Fruit fly (Drosophila melanogaster) whole organism, embryonic: ENCODE data around the gene Cnot4.

Experiments used
- B-H1 ChIP-seq: fragments of 200-800 bp; sonication (Bioruptor generic); IDR thresholded peaks from 3 replicates; pipeline ENCODE4 v1.3.6; 2022; ENCODE audit warnings: missing biosample characterization, missing genetic modification characterization
- Bdp1 ChIP-seq: fragments of 200-800 bp; sonication (Bioruptor generic); optimal IDR thresholded peaks from 3 replicates; lab custom pipeline; 2016; ENCODE audit warnings: missing biosample characterization, missing genetic modification characterization
- BtbVII ChIP-seq: fragments of 200-800 bp; sonication (Bioruptor generic); optimal IDR thresholded peaks from 3 replicates; lab custom pipeline; 2017; ENCODE audit warnings: missing biosample characterization, mild to moderate bottlenecking, missing genetic modification characterization
- CG10267 ChIP-seq: fragments of 200-800 bp; sonication (Bioruptor generic); optimal IDR thresholded peaks from 2 replicates; lab custom pipeline; 2018; ENCODE audit warnings: missing biosample characterization, mild to moderate bottlenecking, missing genetic modification characterization, moderate library complexity
- CG10431 ChIP-seq: fragments of 200-800 bp; sonication (Bioruptor generic); optimal IDR thresholded peaks from 3 replicates; lab custom pipeline; 2018; ENCODE audit warnings: missing biosample characterization, mild to moderate bottlenecking, missing genetic modification characterization
- CG11085 ChIP-seq: fragments of 200-800 bp; sonication (Bioruptor generic); IDR thresholded peaks from 2 replicates; pipeline ENCODE4 v1.3.6; 2022; ENCODE audit warnings: missing biosample characterization, missing genetic modification characterization
- CG11560 ChIP-seq: fragments of 200-800 bp; sonication (Bioruptor generic); IDR thresholded peaks from 3 replicates; pipeline ENCODE4 v1.3.6; 2022; ENCODE audit warnings: missing biosample characterization, missing genetic modification characterization
- CG12236 ChIP-seq: fragments of 200-800 bp; sonication (Bioruptor generic); optimal IDR thresholded peaks from 2 replicates; lab custom pipeline; 2016; ENCODE audit warnings: missing biosample characterization, missing genetic modification characterization
- CG12391 ChIP-seq: fragments of 200-800 bp; sonication (Bioruptor generic); optimal IDR thresholded peaks from 3 replicates; lab custom pipeline; 2018; ENCODE audit warnings: missing biosample characterization, mild to moderate bottlenecking, missing genetic modification characterization, moderate library complexity
- CG15011 ChIP-seq: fragments of 200-800 bp; sonication (Bioruptor generic); optimal IDR thresholded peaks from 3 replicates; lab custom pipeline; 2018; ENCODE audit warnings: missing biosample characterization, mild to moderate bottlenecking, missing genetic modification characterization
- CG15514 ChIP-seq: fragments of 200-800 bp; sonication (Bioruptor generic); optimal IDR thresholded peaks from 3 replicates; lab custom pipeline; 2017; ENCODE audit warnings: missing biosample characterization, missing genetic modification characterization, mild to moderate bottlenecking, moderate library complexity, missing genetic modification reagents
- CG1603 ChIP-seq: fragments of 200-800 bp; sonication (Bioruptor generic); optimal IDR thresholded peaks from 2 replicates; lab custom pipeline; 2019; ENCODE audit warnings: missing biosample characterization, mild to moderate bottlenecking, missing genetic modification characterization, moderate library complexity
- CG16813 ChIP-seq: fragments of 200-800 bp; sonication (Bioruptor generic); IDR thresholded peaks from 3 replicates; pipeline ENCODE4 v1.3.6; 2022; ENCODE audit warnings: missing biosample characterization, missing genetic modification characterization; ENCODE audit not compliant: partially characterized antibody
- CG17328 ChIP-seq: fragments of 200-800 bp; sonication (Bioruptor generic); IDR thresholded peaks from 2 replicates; pipeline ENCODE4 v1.3.6; 2022; ENCODE audit warnings: missing biosample characterization, missing genetic modification characterization
- CG17361 ChIP-seq: fragments of 200-800 bp; sonication (Bioruptor generic); IDR thresholded peaks from 3 replicates; pipeline ENCODE4 v1.3.6; 2022; ENCODE audit warnings: missing biosample characterization, missing genetic modification characterization
- CG18011 ChIP-seq: fragments of 200-800 bp; sonication (Bioruptor generic); optimal IDR thresholded peaks from 2 replicates; lab custom pipeline; 2017; ENCODE audit warnings: missing biosample characterization, missing genetic modification characterization, mild to moderate bottlenecking, moderate library complexity, missing genotype
- CG18262 ChIP-seq: fragments of 200-800 bp; optimal IDR thresholded peaks from 3 replicates; lab custom pipeline; 2019; ENCODE audit warnings: missing biosample characterization, mild to moderate bottlenecking, missing genetic modification characterization, moderate library complexity
- CG2116 ChIP-seq: fragments of 200-800 bp; sonication (Bioruptor generic); optimal IDR thresholded peaks from 3 replicates; lab custom pipeline; 2018; ENCODE audit warnings: missing biosample characterization, mild to moderate bottlenecking, missing genetic modification characterization
- D ChIP-seq, 2 experiments: fragments of 200-800 bp in 1 of 2; fragments of >200 bp in 1 of 2; sonication (Bioruptor generic) in 1 of 2; optimal IDR thresholded peaks; 2 replicates in 1 of 2; 3 replicates in 1 of 2; lab custom pipeline; 2017; ENCODE audit warnings: mild to moderate bottlenecking in 1 of 2, missing biosample characterization in 1 of 2, missing genetic modification characterization in 1 of 2, missing genetic modification reagents in 1 of 2
- Deaf1 ChIP-seq: fragments of 200-800 bp; optimal IDR thresholded peaks from 3 replicates; lab custom pipeline; 2019; ENCODE audit warnings: missing biosample characterization, mild to moderate bottlenecking, missing genetic modification characterization, moderate library complexity
- Dip2 ChIP-seq: fragments of 200-800 bp; sonication (Bioruptor generic); IDR thresholded peaks from 2 replicates; pipeline ENCODE4 v1.3.6; 2022; ENCODE audit warnings: missing biosample characterization, missing genetic modification characterization
- Dref ChIP-seq: fragments of 200-800 bp; sonication (Bioruptor generic); IDR thresholded peaks from 2 replicates; pipeline ENCODE4 v1.3.6; 2022; ENCODE audit warnings: missing biosample characterization, missing genetic modification characterization
- Elba2 ChIP-seq: fragments of 200-800 bp; sonication (Bioruptor generic); optimal IDR thresholded peaks from 3 replicates; lab custom pipeline; 2016; ENCODE audit warnings: missing biosample characterization, missing genetic modification characterization
- GATAe ChIP-seq: fragments of 200-800 bp; sonication (Bioruptor generic); conservative IDR thresholded peaks from 2 replicates; pipeline ENCODE4 v1.3.6; 2022; ENCODE audit warnings: missing biosample characterization, missing genetic modification characterization
- Gsc ChIP-seq: fragments of 200-800 bp; sonication (Bioruptor generic); IDR thresholded peaks from 2 replicates; pipeline ENCODE4 v1.3.6; 2022; ENCODE audit warnings: missing biosample characterization, missing genetic modification characterization
- Jarid2 ChIP-seq: fragments of 200-800 bp; sonication (Bioruptor generic); optimal IDR thresholded peaks from 3 replicates; lab custom pipeline; 2017; ENCODE audit warnings: mild to moderate bottlenecking, missing biosample characterization, missing genetic modification reagents, missing genetic modification characterization
- Lhr ChIP-seq: fragments of 200-800 bp; sonication (Bioruptor generic); optimal IDR thresholded peaks from 3 replicates; lab custom pipeline; 2017; ENCODE audit warnings: mild to moderate bottlenecking, missing biosample characterization, missing genetic modification reagents, missing genetic modification characterization
- MESR4 ChIP-seq: fragments of 200-800 bp; sonication (Bioruptor generic); optimal IDR thresholded peaks from 2 replicates; lab custom pipeline; 2018; ENCODE audit warnings: missing biosample characterization, mild to moderate bottlenecking, missing genetic modification characterization, moderate library complexity
- Med ChIP-seq: fragments of 200-800 bp; sonication (Bioruptor generic); peaks from one replicate; lab custom pipeline; 2016; ENCODE audit warnings: missing biosample characterization, missing genetic modification characterization, mild to moderate bottlenecking, inconsistent platforms, moderate library complexity
- Myb ChIP-seq: fragments of 200-800 bp; sonication (Bioruptor generic); optimal IDR thresholded peaks from 2 replicates; lab custom pipeline; 2016; ENCODE audit warnings: missing biosample characterization, missing genetic modification characterization
- Pdp1 ChIP-seq, 2 experiments: fragments of 200-800 bp; sonication (Bioruptor generic); optimal IDR thresholded peaks; 3 replicates each; lab custom pipeline; 2016; ENCODE audit warnings: missing biosample characterization in 2 of 2, missing genetic modification characterization in 2 of 2, mild to moderate bottlenecking in 1 of 2, moderate library complexity in 1 of 2
- Sin3A ChIP-seq: fragments of >200 bp; optimal IDR thresholded peaks from 2 replicates; lab custom pipeline; 2018
- Sox102F ChIP-seq: fragments of 200-800 bp; sonication (Bioruptor generic); optimal IDR thresholded peaks from 2 replicates; lab custom pipeline; 2018; ENCODE audit warnings: missing biosample characterization, mild to moderate bottlenecking, missing genetic modification characterization, moderate library complexity
- Sry-β ChIP-seq: fragments of 200-800 bp; sonication (Bioruptor generic); optimal IDR thresholded peaks from 2 replicates; lab custom pipeline; 2018; ENCODE audit warnings: missing biosample characterization, mild to moderate bottlenecking, missing genetic modification characterization, moderate library complexity
- Ssrp ChIP-seq: fragments of 200-800 bp; sonication (Bioruptor generic); optimal IDR thresholded peaks from 2 replicates; lab custom pipeline; 2018; ENCODE audit warnings: missing biosample characterization, mild to moderate bottlenecking, missing genetic modification characterization, moderate library complexity
- Xrp1 ChIP-seq: fragments of 200-800 bp; sonication (Bioruptor generic); IDR thresholded peaks from 2 replicates; pipeline ENCODE4 v1.3.6; 2022; ENCODE audit warnings: missing biosample characterization, missing genetic modification characterization
- ab ChIP-seq: fragments of 200-800 bp; sonication (Bioruptor generic); optimal IDR thresholded peaks from 2 replicates; lab custom pipeline; 2016; ENCODE audit warnings: missing biosample characterization, missing genetic modification characterization
- ase ChIP-seq: fragments of 200-800 bp; sonication (Bioruptor generic); IDR thresholded peaks from 3 replicates; pipeline ENCODE4 v1.3.6; 2022; ENCODE audit warnings: missing biosample characterization, missing genetic modification characterization
- bsh ChIP-seq, 2 experiments: fragments of 200-800 bp; sonication (Bioruptor generic); optimal IDR thresholded peaks; 2 replicates each; lab custom pipeline; 2017 to 2018; ENCODE audit warnings: mild to moderate bottlenecking in 2 of 2, missing biosample characterization in 2 of 2, missing genetic modification characterization in 2 of 2, moderate library complexity in 1 of 2
- cas ChIP-seq: fragments of 200-800 bp; sonication (Bioruptor generic); IDR thresholded peaks from 2 replicates; pipeline ENCODE4 v1.3.6; 2022; ENCODE audit warnings: missing biosample characterization, missing genetic modification characterization
- ci ChIP-seq: fragments of 200-800 bp; sonication (Bioruptor generic); IDR thresholded peaks from 3 replicates; pipeline ENCODE4 v1.3.6; 2022; ENCODE audit warnings: missing biosample characterization, missing genetic modification characterization
- corto ChIP-seq: fragments of 200-800 bp; sonication (Bioruptor generic); optimal IDR thresholded peaks from 2 replicates; lab custom pipeline; 2016; ENCODE audit warnings: missing biosample characterization, mild to moderate bottlenecking, missing genetic modification characterization, moderate library complexity
- dmrt99B ChIP-seq: fragments of 200-800 bp; sonication (Bioruptor generic); optimal IDR thresholded peaks from 2 replicates; lab custom pipeline; 2018; ENCODE audit warnings: missing biosample characterization, mild to moderate bottlenecking, missing genetic modification characterization, moderate library complexity
- dpn ChIP-seq, 2 experiments: fragments of 200-800 bp; sonication (Bioruptor generic); optimal IDR thresholded peaks; 3 replicates each; lab custom pipeline; 2016; ENCODE audit warnings: missing biosample characterization in 2 of 2, missing genetic modification characterization in 2 of 2
- ftz-f1 ChIP-seq: fragments of 200-800 bp; sonication (Bioruptor generic); optimal IDR thresholded peaks from 2 replicates; lab custom pipeline; 2016; ENCODE audit warnings: missing biosample characterization, missing genetic modification characterization
- fu2 ChIP-seq: fragments of 200-800 bp; sonication (Bioruptor generic); optimal IDR thresholded peaks from 2 replicates; lab custom pipeline; 2016; ENCODE audit warnings: missing biosample characterization, missing genetic modification characterization
- grau ChIP-seq: fragments of 200-800 bp; optimal IDR thresholded peaks from 3 replicates; lab custom pipeline; 2019; ENCODE audit warnings: missing biosample characterization, mild to moderate bottlenecking, missing genetic modification characterization, moderate library complexity
- onecut ChIP-seq: fragments of 200-800 bp; sonication (Bioruptor generic); IDR thresholded peaks from 2 replicates; pipeline ENCODE4 v1.3.6; 2022; ENCODE audit warnings: missing biosample characterization, missing genetic modification characterization
- unpg ChIP-seq: fragments of 200-800 bp; sonication (Bioruptor generic); optimal IDR thresholded peaks from 3 replicates; lab custom pipeline; 2018; ENCODE audit warnings: missing biosample characterization, mild to moderate bottlenecking, missing genetic modification characterization, moderate library complexity
- wdn ChIP-seq: fragments of 200-800 bp; sonication (Bioruptor generic); IDR thresholded peaks from 2 replicates; pipeline ENCODE4 v1.3.6; 2022; ENCODE audit warnings: missing biosample characterization, missing genetic modification characterization

Cnot4 gene

dm6 chr2L:10435606-10436160 lies 39.2 kb downstream of the Cnot4 start, which contains the start of the genes TBC1D16 and holn1 (continued):
- no peak for TF ChIP-seq CG15514 (GFP tag; lab: Kevin White, UChicago)
- TF ChIP-seq ab, result no peak
- peak; percentile 73 for TF ChIP-seq onecut (GFP tag; lab: Robert Waterston, UW)
- TF ChIP-seq CG10431, result no peak
- TF ChIP-seq Sox102F (GFP tag; lab: Kevin White, UChicago), result no peak
- no peak for TF ChIP-seq Deaf1 (tag; lab: Kevin White, UChicago)
- peak; percentile 21 for TF ChIP-seq CG2116
- no peak for TF ChIP-seq CG17361
- no peak for TF ChIP-seq ftz-f1 (GFP tag; lab: Kevin White, UChicago)
- no peak for TF ChIP-seq CG11560 (tag; lab: Robert Waterston, UW)
- no peak for TF ChIP-seq fu2 (GFP tag; lab: Kevin White, UChicago)
- no peak for TF ChIP-seq ase (GFP tag; lab: Robert Waterston, UW)
- no peak for TF ChIP-seq Sin3A (lab: Kevin White, UChicago)
- no peak for TF ChIP-seq CG12236 (GFP tag; lab: Kevin White, UChicago)
- TF ChIP-seq corto, result no peak
- 0 out of 2 replicates have a peak, but pooled peaks have one; percentile 25 for TF ChIP-seq Xrp1 (GFP tag; lab: Robert Waterston, UW)
- no peak for TF ChIP-seq BtbVII
- peak; percentile 29 for TF ChIP-seq CG18262 (tag; lab: Kevin White, UChicago)
- no peak for TF ChIP-seq Sry-β (GFP tag; lab: Kevin White, UChicago)
- TF ChIP-seq GATAe (GFP tag; lab: Robert Waterston, UW), result no peak
- TF ChIP-seq Pdp1 (GFP tag; optimal IDR thresholded peaks at IDR 0.05; lab: Kevin White, UChicago), result no peak
- no peak for TF ChIP-seq dpn (GFP tag; optimal IDR thresholded peaks at IDR 0.05; lab: Kevin White, UChicago)
- TF ChIP-seq Myb (GFP tag; lab: Kevin White, UChicago), result no peak
- no peak for TF ChIP-seq B-H1
- peak; percentile 1 for TF ChIP-seq CG10267
- no peak for TF ChIP-seq Med (GFP tag; lab: Kevin White, UChicago)
- no peak for TF ChIP-seq CG11085
- no peak for TF ChIP-seq Jarid2 (GFP tag; lab: Kevin White, UChicago)
- no peak for TF ChIP-seq MESR4 (GFP tag; lab: Kevin White, UChicago)
- no peak for TF ChIP-seq CG17328 (GFP tag; lab: Robert Waterston, UW)
- TF ChIP-seq CG16813 (GFP tag; lab: Robert Waterston, UW), result 0 out of 3 replicates have a peak, but pooled peaks have one; percentile 13
- no peak for TF ChIP-seq Dip2 (GFP tag; lab: Robert Waterston, UW)
- no peak for TF ChIP-seq Ssrp (tag; lab: Kevin White, UChicago)
- TF ChIP-seq ci (GFP tag; lab: Robert Waterston, UW), result no peak
- no peak for TF ChIP-seq dmrt99B
- peak; percentile 13 for TF ChIP-seq CG12391
- TF ChIP-seq Bdp1 (GFP tag; lab: Kevin White, UChicago), result no peak
- no peak for TF ChIP-seq Lhr (GFP tag; lab: Kevin White, UChicago)
- no peak for TF ChIP-seq cas (GFP tag; lab: Robert Waterston, UW)
- TF ChIP-seq Gsc (GFP tag; lab: Robert Waterston, UW), result no peak
- no peak for TF ChIP-seq D (optimal IDR thresholded peaks at IDR 0.05; lab: Kevin White, UChicago)
- TF ChIP-seq D (GFP tag; optimal IDR thresholded peaks at IDR 0.05; lab: Kevin White, UChicago), result no peak
- TF ChIP-seq Dref (GFP tag; lab: Robert Waterston, UW), result peak; percentile 54
- TF ChIP-seq CG15011, result no peak
- no peak for TF ChIP-seq CG18011 (GFP tag; lab: Kevin White, UChicago)
- TF ChIP-seq wdn (GFP tag; lab: Robert Waterston, UW), result no peak
- no peak for TF ChIP-seq bsh (GFP tag; optimal IDR thresholded peaks at IDR 0.05; lab: Kevin White, UChicago)
- TF ChIP-seq unpg (GFP tag; lab: Kevin White, UChicago), result no peak
- TF ChIP-seq Elba2, result no peak
- TF ChIP-seq grau (tag; lab: Kevin White, UChicago), result no peak
- peak; percentile 8 for TF ChIP-seq CG1603 (tag; lab: Kevin White, UChicago)
